Fruit fly (Drosophila melanogaster) whole organism, pupa: ENCODE results near the gene HHEX.

Experiments
- CG8159 ChIP-seq: fragments of 200-800 bp; sonication (Bioruptor generic); optimal IDR thresholded peaks from 3 replicates; lab custom pipeline; 2018; ENCODE audit warnings: missing biosample characterization, mild to moderate bottlenecking, missing genetic modification characterization, moderate library complexity
- Pif1B ChIP-seq: fragments of 200-800 bp; sonication (Bioruptor generic); optimal IDR thresholded peaks from 3 replicates; lab custom pipeline; 2016; ENCODE audit warnings: missing biosample characterization, missing genetic modification characterization

DNA sequence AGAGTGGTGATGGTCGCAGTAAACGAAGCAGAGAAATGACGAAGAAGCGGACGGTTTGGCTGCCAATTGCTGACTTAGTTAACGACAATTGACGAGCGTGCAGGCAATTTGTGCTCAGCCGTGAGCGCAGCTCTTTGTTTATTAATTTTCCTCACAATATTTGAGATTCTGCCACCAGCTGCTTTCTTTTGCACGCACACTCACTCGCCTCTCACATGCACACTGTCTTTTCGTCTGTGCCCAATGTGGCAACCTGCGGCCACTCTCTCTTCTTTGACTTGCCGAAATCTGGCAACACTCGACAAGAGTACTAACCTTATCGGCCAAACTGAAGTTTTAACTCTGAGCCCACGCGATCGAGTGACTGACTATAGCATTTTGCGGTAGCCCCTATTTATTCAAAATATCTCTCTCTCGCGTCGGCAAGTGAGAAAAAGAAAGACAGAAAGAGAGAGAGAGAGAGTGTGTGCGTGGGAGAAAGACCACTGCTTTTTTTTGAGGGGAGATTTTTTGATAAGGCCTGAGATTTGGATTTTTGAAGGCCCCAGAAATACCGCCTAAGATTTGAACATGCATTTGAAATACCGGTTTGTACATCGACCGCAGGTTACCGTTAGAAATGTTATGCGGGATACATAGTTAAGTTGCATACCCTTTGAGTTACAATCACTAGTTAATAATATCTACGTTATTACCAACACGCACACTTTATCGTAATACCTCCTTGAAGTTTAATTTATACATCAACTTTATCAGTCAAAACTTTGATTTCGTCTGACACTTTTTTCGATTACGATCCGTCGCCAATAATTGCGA lies 20.1 kb downstream of the HHEX start, which contains the start of gene Mvl:
- TF ChIP-seq CG8159 (tag; lab: Kevin White, UChicago) (no peak), Pif1B (no peak)
